Fruit fly (Drosophila melanogaster) whole organism, pupa: ENCODE results near the gene CG5181.

ENCODE experiments used
- CG10348 ChIP-seq: fragments of 200-800 bp; sonication (Bioruptor generic); IDR thresholded peaks from 2 replicates; pipeline ENCODE4 v1.3.6; 2022; ENCODE audit warnings: missing biosample characterization, missing genetic modification characterization
- CG17806 ChIP-seq: fragments of 200-800 bp; sonication (Bioruptor generic); optimal IDR thresholded peaks from 2 replicates; lab custom pipeline; 2018; ENCODE audit warnings: missing biosample characterization, mild to moderate bottlenecking, missing genetic modification characterization, moderate library complexity
- Pif1A ChIP-seq: fragments of 200-800 bp; sonication (Bioruptor generic); optimal IDR thresholded peaks from 3 replicates; lab custom pipeline; 2016; ENCODE audit warnings: missing biosample characterization, missing genetic modification characterization
- gl ChIP-seq: fragments of 200-800 bp; sonication (Bioruptor generic); optimal IDR thresholded peaks from 2 replicates; lab custom pipeline; 2018; ENCODE audit warnings: missing biosample characterization, mild to moderate bottlenecking, missing genetic modification characterization

DNA sequence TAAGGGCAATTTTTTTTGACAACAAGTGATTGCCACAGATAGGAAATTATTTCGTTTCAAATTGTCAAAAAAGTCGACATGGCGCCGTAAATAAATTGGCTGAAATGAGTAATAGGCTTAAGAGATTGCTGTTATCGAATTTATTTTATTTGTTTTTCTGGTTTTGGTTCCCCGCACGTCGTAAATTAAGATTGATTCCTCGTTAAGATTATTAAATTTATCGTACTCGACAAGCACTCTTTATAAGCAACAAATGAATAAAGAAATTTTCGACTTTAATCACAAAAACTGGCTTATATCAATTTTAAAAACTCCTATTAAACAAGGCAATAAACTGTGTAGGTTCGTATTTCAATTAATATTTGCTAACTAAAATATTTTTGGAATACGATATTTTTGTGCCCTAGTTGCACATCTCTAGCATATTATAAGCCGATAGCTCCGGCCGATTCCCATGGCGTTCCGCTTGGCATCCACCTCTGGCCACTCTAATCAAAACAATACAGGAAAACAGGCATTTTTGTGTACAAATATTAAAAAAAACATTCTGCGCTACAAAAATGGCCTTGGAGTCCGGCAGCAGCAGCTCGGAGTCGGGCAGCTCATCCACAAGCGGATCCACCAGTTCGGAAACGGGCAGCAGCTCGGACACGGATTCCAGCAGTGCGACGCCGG is 2.5 kb upstream of the CG5181 start, which contains the start of gene chm:
- TF ChIP-seq Pif1A: no peak
- no peak for TF ChIP-seq CG17806 (tag; lab: Kevin White, UChicago)
- TF ChIP-seq gl (tag; lab: Kevin White, UChicago): no peak
- no peak for TF ChIP-seq CG10348 (GFP tag; lab: Robert Waterston, UW)
